Worm (Caenorhabditis elegans) whole organism, early embryonic: ENCODE results near the gene srg-3.

ENCODE experiments used
- B0310.2 ChIP-seq: sonication (generic microtip); optimal IDR thresholded peaks from 2 replicates; lab custom pipeline; 2016; ENCODE audit warnings: mild to moderate bottlenecking, missing genetic modification characterization, missing compliant biosample characterization
- F13C5.2 ChIP-seq: sonication (generic microtip); optimal IDR thresholded peaks from 2 replicates; lab custom pipeline; 2017; ENCODE audit warnings: mild to moderate bottlenecking, missing genetic modification characterization, inconsistent platforms, missing compliant biosample characterization
- aly-1 ChIP-seq: sonication (generic microtip); optimal IDR thresholded peaks from 2 replicates; lab custom pipeline; 2016; ENCODE audit warnings: missing genetic modification characterization, missing compliant biosample characterization
- ama-1 ChIP-seq: fragments of 150-350 bp; optimal IDR thresholded peaks from 2 replicates; lab custom pipeline; 2014
- ceh-13 ChIP-seq: fragments of 200-800 bp; sonication (Bioruptor generic); optimal IDR thresholded peaks from 2 replicates; lab custom pipeline; 2018; ENCODE audit warnings: mild to moderate bottlenecking, missing genetic modification characterization, missing compliant biosample characterization
- ceh-36 ChIP-seq: sonication (generic microtip); optimal IDR thresholded peaks from 2 replicates; lab custom pipeline; 2016; ENCODE audit warnings: missing genetic modification characterization, inconsistent platforms, missing compliant biosample characterization
- ets-7 ChIP-seq: sonication (generic microtip); optimal IDR thresholded peaks from 2 replicates; lab custom pipeline; 2016; ENCODE audit warnings: missing genotype, missing genetic modification characterization, missing compliant biosample characterization
- flt-1 ChIP-seq: fragments of 200-800 bp; sonication (Bioruptor generic); IDR thresholded peaks from 2 replicates; pipeline ENCODE4 v1.3.6; 2022; ENCODE audit warnings: missing genetic modification characterization, missing compliant biosample characterization
- hmbx-1 ChIP-seq: sonication (generic microtip); optimal IDR thresholded peaks from 2 replicates; lab custom pipeline; 2016; ENCODE audit warnings: mild to moderate bottlenecking, missing genetic modification characterization, missing compliant biosample characterization
- hmg-4 ChIP-seq: fragments of 200-800 bp; sonication (Bioruptor generic); optimal IDR thresholded peaks from 2 replicates; lab custom pipeline; 2018; ENCODE audit warnings: mild to moderate bottlenecking, missing genetic modification characterization, missing compliant biosample characterization
- hnd-1 ChIP-seq: sonication (generic microtip); optimal IDR thresholded peaks from 2 replicates; lab custom pipeline; 2016; ENCODE audit warnings: missing genetic modification characterization, missing compliant biosample characterization
- pes-1 ChIP-seq: fragments of 200-800 bp; sonication (Bioruptor generic); IDR thresholded peaks from 2 replicates; pipeline ENCODE4 v1.3.6; 2022; ENCODE audit warnings: missing genetic modification reagents, missing genetic modification characterization, missing compliant biosample characterization
- scrt-1 ChIP-seq: fragments of 200-800 bp; sonication (Bioruptor generic); IDR thresholded peaks from 2 replicates; pipeline ENCODE4 v1.3.6; 2022; ENCODE audit warnings: missing genetic modification characterization, missing compliant biosample characterization
- sea-1 ChIP-seq: fragments of 200-800 bp; sonication (Bioruptor generic); conservative IDR thresholded peaks from 2 replicates; pipeline ENCODE4 v1.3.6; 2022; ENCODE audit warnings: missing genetic modification characterization, missing compliant biosample characterization
- tbx-11 ChIP-seq: fragments of 200-800 bp; sonication (Bioruptor generic); IDR thresholded peaks from 2 replicates; pipeline ENCODE4 v1.3.6; 2022; ENCODE audit warnings: missing genetic modification characterization, missing compliant biosample characterization
- tbx-37 ChIP-seq: fragments of 200-800 bp; sonication (Bioruptor generic); conservative IDR thresholded peaks from 2 replicates; pipeline ENCODE4 v1.3.6; 2022; ENCODE audit warnings: missing genetic modification reagents, missing genetic modification characterization, missing compliant biosample characterization
- tra-4 ChIP-seq: sonication (generic microtip); optimal IDR thresholded peaks from 2 replicates; lab custom pipeline; 2017; ENCODE audit warnings: missing genetic modification characterization, missing compliant biosample characterization

The srg-3 gene

ce11 chrIII:6245728-6246127, 24.4 kb downstream of the srg-3 start, which contains the start of gene bcas-2:
bcas-2 (minus strand) TSS chrIII:6245828.
- TF ChIP-seq sea-1 (GFP tag; lab: Robert Waterston, UW) (no peak), flt-1 (GFP tag; lab: Robert Waterston, UW) (no peak), ama-1 (lab: Kevin White, UChicago) (no peak), ets-7 (no peak), scrt-1 (no peak), hmbx-1 (tag; lab: Kevin White, UChicago) (no peak), tbx-37 (GFP tag; lab: Robert Waterston, UW) (no peak), aly-1 (tag; lab: Kevin White, UChicago) (no peak), hmg-4 (no peak), tbx-11 (GFP tag; lab: Robert Waterston, UW) (no peak), ceh-13 (GFP tag; lab: Kevin White, UChicago) (no peak), pes-1 (GFP tag; lab: Robert Waterston, UW) (no peak)

ce11 chrIII:6240528-6240927, 29.6 kb downstream of the srg-3 start, which contains the start of gene T12A2.3:
T12A2.3 (plus strand) TSS chrIII:6240828.
- no peak for TF ChIP-seq hmg-4
- no peak for TF ChIP-seq tbx-11 (GFP tag; lab: Robert Waterston, UW)
- no peak for TF ChIP-seq tra-4
- no peak for TF ChIP-seq ets-7
- no peak for TF ChIP-seq sea-1 (GFP tag; lab: Robert Waterston, UW)
- TF ChIP-seq ama-1 (lab: Kevin White, UChicago) = no peak
- no peak for TF ChIP-seq B0310.2 (tag; lab: Kevin White, UChicago)
- no peak for TF ChIP-seq pes-1 (GFP tag; lab: Robert Waterston, UW)
- TF ChIP-seq hnd-1 (tag; lab: Kevin White, UChicago) = no peak
- no peak for TF ChIP-seq ceh-36 (tag; lab: Kevin White, UChicago)
- TF ChIP-seq scrt-1 = no peak
- no peak for TF ChIP-seq ceh-13 (GFP tag; lab: Kevin White, UChicago)
- no peak for TF ChIP-seq aly-1 (tag; lab: Kevin White, UChicago)
- TF ChIP-seq hmbx-1 (tag; lab: Kevin White, UChicago) = no peak
- no peak for TF ChIP-seq flt-1 (GFP tag; lab: Robert Waterston, UW)
- TF ChIP-seq tbx-37 (GFP tag; lab: Robert Waterston, UW) = no peak
- TF ChIP-seq F13C5.2 (tag; lab: Kevin White, UChicago) = no peak

- no peak for TF ChIP-seq ceh-13 (GFP tag; lab: Kevin White, UChicago)
These were observed 33.5 kb downstream of the srg-3 start, which contains the start of gene T12A2.21 for ce11 chrIII:6236649-6237048. T12A2.21 (minus strand) TSS chrIII:6236749.

ce11 chrIII:6231880-6232279, 38.3 kb downstream of the srg-3 start:
- no peak for TF ChIP-seq ceh-36 (tag; lab: Kevin White, UChicago)
- TF ChIP-seq B0310.2 (tag; lab: Kevin White, UChicago) = no peak
- TF ChIP-seq flt-1 (GFP tag; lab: Robert Waterston, UW) = no peak
- TF ChIP-seq tbx-11 (GFP tag; lab: Robert Waterston, UW) = no peak
- TF ChIP-seq ceh-13 (GFP tag; lab: Kevin White, UChicago) = no peak

ce11 chrIII:6230870-6231269, 39.3 kb downstream of the srg-3 start, which contains the start of gene esyt-2:
esyt-2 (minus strand) TSS chrIII:6230970.
- TF ChIP-seq pes-1 (GFP tag; lab: Robert Waterston, UW) (no peak), hnd-1 (tag; lab: Kevin White, UChicago) (no peak), ceh-13 (GFP tag; lab: Kevin White, UChicago) (no peak), flt-1 (GFP tag; lab: Robert Waterston, UW) (no peak), F13C5.2 (tag; lab: Kevin White, UChicago) (no peak), ets-7 (no peak), scrt-1 (no peak), hmbx-1 (tag; lab: Kevin White, UChicago) (no peak), B0310.2 (tag; lab: Kevin White, UChicago) (no peak), tbx-11 (GFP tag; lab: Robert Waterston, UW) (no peak), ama-1 (lab: Kevin White, UChicago) (no peak), sea-1 (GFP tag; lab: Robert Waterston, UW) (no peak), aly-1 (tag; lab: Kevin White, UChicago) (no peak), tra-4 (no peak), tbx-37 (GFP tag; lab: Robert Waterston, UW) (no peak)

- TF ChIP-seq tbx-37 (GFP tag; lab: Robert Waterston, UW) = no peak
- no peak for TF ChIP-seq flt-1 (GFP tag; lab: Robert Waterston, UW)
- TF ChIP-seq ceh-36 (tag; lab: Kevin White, UChicago) = no peak
- TF ChIP-seq sea-1 (GFP tag; lab: Robert Waterston, UW) = no peak
- TF ChIP-seq tbx-11 (GFP tag; lab: Robert Waterston, UW) = no peak
- TF ChIP-seq hmg-4 = no peak
- no peak for TF ChIP-seq tra-4
- TF ChIP-seq ama-1 (lab: Kevin White, UChicago) = no peak
- TF ChIP-seq aly-1 (tag; lab: Kevin White, UChicago) = no peak
- no peak for TF ChIP-seq scrt-1
These were observed 48.8 kb downstream of the srg-3 start for ce11 chrIII:6221403-6221802.
